Worm (Caenorhabditis elegans) whole organism, mixed stage, embryonic: ENCODE data around the gene C50D2.2.

Experiments used
- lin-32 ChIP-seq: fragments of 200-800 bp; sonication (Bioruptor generic); optimal IDR thresholded peaks from 2 replicates; lab custom pipeline; 2018; ENCODE audit warnings: mild to moderate bottlenecking, missing genetic modification characterization, missing compliant biosample characterization
- nhr-237 ChIP-seq: fragments of 150-350 bp; optimal IDR thresholded peaks from 2 replicates; lab custom pipeline; 2014; ENCODE audit warnings: missing biosample characterization, missing genetic modification characterization

DNA sequence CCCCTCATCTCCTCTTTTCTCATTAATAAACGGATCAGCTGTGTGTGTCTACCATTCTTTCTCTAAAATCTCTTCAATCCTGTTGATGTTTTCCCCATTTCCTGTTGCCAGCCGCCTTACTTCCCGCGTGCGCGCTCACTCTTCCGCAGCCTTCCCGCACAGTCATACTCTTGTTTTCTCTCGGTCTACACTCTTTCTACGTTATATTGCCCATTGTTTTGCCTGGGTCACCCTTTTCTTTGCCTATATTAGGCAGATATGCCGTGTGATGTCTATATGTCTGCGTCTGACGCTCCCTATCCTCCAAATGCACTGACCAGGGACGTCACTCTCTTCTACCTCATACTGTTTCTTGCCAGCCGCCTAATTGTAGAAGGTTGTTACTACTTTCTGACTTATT, 42.6 kb upstream of the C50D2.2 start:
- TF ChIP-seq nhr-237: peak; percentile 50
- no peak for TF ChIP-seq lin-32 (GFP tag; lab: Kevin White, UChicago)
